Comparison of ENCODE assay signal across 1 fruit fly cellular context in the genomic region with DNA sequence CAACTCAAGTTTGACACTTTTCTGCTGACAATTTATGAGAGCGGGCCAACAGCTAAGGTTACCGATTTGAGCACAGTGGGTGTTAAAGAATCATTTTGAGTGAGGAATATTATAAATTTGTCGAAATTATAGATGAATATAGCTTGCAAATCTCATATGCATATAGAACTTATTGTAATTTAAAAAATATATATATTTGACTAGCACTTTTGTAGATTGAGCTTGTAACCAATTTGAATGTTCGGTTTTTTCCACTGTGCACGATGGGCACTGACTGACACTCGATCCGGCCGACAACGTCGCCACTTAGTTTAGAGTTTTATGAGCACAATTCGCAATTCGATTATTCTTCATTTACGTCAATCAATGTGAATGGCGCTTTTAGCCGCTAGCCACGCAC.
A peak's percentile ranks its signal among the peaks of the same experiment; 100 is the strongest.
TF ChIP-seq lines count a peak whose summit lies in the region.

No protein-coding gene starts in this region.

TF ChIP-seq in whole organism, embryonic, 481 proteins besides CTCF, POLR2A, EP300 and RAD21 (continued from another document):
- TF ChIP-seq zfh1 (GFP tag; IDR thresholded peaks at IDR 0.05; lab: Robert Waterston, UW) (no peak), pan (optimal IDR thresholded peaks at IDR 0.05; lab: Kevin White, UChicago) (no peak), pan (GFP tag; optimal IDR thresholded peaks at IDR 0.05 in 1 of 2, IDR thresholded peaks at IDR 0.05 in 1 of 2) (peak in 1 of 2 experiments; percentile 5), eyg (GFP tag; optimal IDR thresholded peaks at IDR 0.05; lab: Kevin White, UChicago) (no peak), CG11696 (GFP tag; IDR thresholded peaks at IDR 0.05; lab: Robert Waterston, UW) (0 out of 2 replicates have a peak, but pooled peaks have one; percentile 9), CG3726 (GFP tag; IDR thresholded peaks at IDR 0.05; lab: Robert Waterston, UW) (no peak), crp (GFP tag; optimal IDR thresholded peaks at IDR 0.05; lab: Kevin White, UChicago) (no peak), crc (GFP tag; optimal IDR thresholded peaks at IDR 0.05; lab: Kevin White, UChicago) (no peak), dmrt99B (tag; optimal IDR thresholded peaks at IDR 0.05; lab: Kevin White, UChicago) (peak; percentile 36), CG11560 (tag; IDR thresholded peaks at IDR 0.05; lab: Robert Waterston, UW) (no peak), CG17186 (GFP tag; optimal IDR thresholded peaks at IDR 0.05; lab: Kevin White, UChicago) (no peak), onecut (GFP tag; IDR thresholded peaks at IDR 0.05; lab: Robert Waterston, UW) (no peak), CG12659 (GFP tag; optimal IDR thresholded peaks at IDR 0.05; lab: Kevin White, UChicago) (no peak)
